Fruit fly (Drosophila melanogaster) whole organism, adult: ENCODE results near the gene CG43346.
A peak's percentile ranks its signal among the peaks of the same experiment; 100 is the strongest.

Source experiments
- CG7101 ChIP-seq: fragments of 200-800 bp; sonication (Bioruptor generic); optimal IDR thresholded peaks from 2 replicates; lab custom pipeline; 2018; ENCODE audit warnings: missing biosample characterization, mild to moderate bottlenecking, missing genetic modification characterization, moderate library complexity
- cnc ChIP-seq, 2 experiments: fragments of >200 bp; optimal IDR thresholded peaks; 2 replicates each; lab custom pipeline; 2017
- kay ChIP-seq: fragments of 200-800 bp; sonication (Bioruptor generic); peaks from one replicate; lab custom pipeline; 2016; ENCODE audit warnings: missing biosample characterization, missing genetic modification characterization, borderline replicate concordance

DNA sequence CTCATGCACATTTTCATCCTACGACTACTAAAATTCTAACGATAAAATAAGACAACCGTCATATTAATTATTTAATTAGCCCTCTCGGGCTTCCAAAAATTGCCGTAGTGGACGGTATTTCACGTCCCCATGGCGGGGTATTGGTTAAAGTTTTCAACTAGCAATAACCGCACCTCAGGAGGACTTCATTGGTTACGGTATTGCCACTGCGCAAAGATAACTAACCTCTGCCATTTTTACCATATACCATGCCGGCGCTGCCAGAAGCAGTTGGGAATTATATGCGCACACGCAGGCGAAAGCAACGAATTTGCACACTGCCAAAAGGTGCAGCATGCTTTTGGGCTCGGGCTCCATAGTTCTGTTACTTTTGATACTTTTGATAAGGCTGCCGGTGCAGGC lies 46.6 kb upstream of the CG43346 start:
- TF ChIP-seq kay, result no peak
- peak; percentile 30 for TF ChIP-seq CG7101 (tag; lab: Kevin White, UChicago)
- TF ChIP-seq cnc (optimal IDR thresholded peaks at IDR 0.05; lab: Kevin White, UChicago), result no peak
